Worm (Caenorhabditis elegans): ENCODE data around the gene mff-1.

DNA sequence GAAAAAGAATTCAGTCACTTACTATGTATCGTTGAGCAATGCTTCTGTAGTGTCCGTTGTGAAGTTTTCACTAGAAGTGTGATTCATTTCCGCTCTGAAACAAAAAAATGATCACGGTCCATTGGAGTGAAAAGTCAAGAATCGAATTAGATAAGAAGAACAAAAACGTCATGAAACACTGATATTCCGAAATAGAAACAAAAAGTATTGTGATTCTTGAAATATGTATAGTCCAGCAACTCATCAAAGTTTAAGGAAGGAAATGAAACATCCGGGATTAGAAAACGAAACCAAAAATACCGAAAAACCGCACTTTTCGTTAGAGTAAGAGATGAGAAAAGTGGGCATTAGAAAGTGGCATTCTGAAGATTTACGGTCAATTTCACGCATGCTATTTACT lies 45.6 kb upstream of the mff-1 start, which contains the start of gene npr-10:
- TF ChIP-seq unc-39 (tag; optimal IDR thresholded peaks at IDR 0.05) (no peak), zag-1 (tag; optimal IDR thresholded peaks at IDR 0.05) (no peak), lin-39 (tag; optimal IDR thresholded peaks at IDR 0.05) (no peak), egl-27 (tag; optimal IDR thresholded peaks at IDR 0.05) (no peak), ztf-11 (tag; optimal IDR thresholded peaks at IDR 0.05) (no peak), Y55F3AM.14 (GFP tag; optimal IDR thresholded peaks at IDR 0.05) (no peak), nhr-25 (tag; optimal IDR thresholded peaks at IDR 0.05) (no peak), aly-2 (tag; optimal IDR thresholded peaks at IDR 0.05) (no peak), F13H6.1 (tag; optimal IDR thresholded peaks at IDR 0.05) (no peak)
